Fruit fly (Drosophila melanogaster): ENCODE data around the gene amd.
A peak's percentile ranks its signal among the peaks of the same experiment; 100 is the strongest.

The amd gene

dm6 chr2L:19161307-19161999, 51.5 kb downstream of the amd start (continued):
- TF ChIP-seq gfzf (GFP tag; optimal IDR thresholded peaks at IDR 0.05): no peak
- peak; percentile 74 for TF ChIP-seq pros (GFP tag; optimal IDR thresholded peaks at IDR 0.05)
- TF ChIP-seq Adf1 (GFP tag; IDR thresholded peaks at IDR 0.05): no peak
- no peak for TF ChIP-seq Nf-YB (GFP tag; optimal IDR thresholded peaks at IDR 0.05)
- peak; percentile 47 for TF ChIP-seq Drgx (GFP tag; IDR thresholded peaks at IDR 0.05)
- TF ChIP-seq MBD-R2 (GFP tag; IDR thresholded peaks at IDR 0.05): 0 out of 2 replicates have a peak, but pooled peaks have one; percentile 18
- no peak for TF ChIP-seq CG17802 (tag; optimal IDR thresholded peaks at IDR 0.05)
- no peak for TF ChIP-seq zf30C (GFP tag; optimal IDR thresholded peaks at IDR 0.05)
- TF ChIP-seq CG12299 (tag; optimal IDR thresholded peaks at IDR 0.05): no peak
- TF ChIP-seq org-1 (GFP tag; optimal IDR thresholded peaks at IDR 0.05): no peak
- TF ChIP-seq fd102C (GFP tag; optimal IDR thresholded peaks at IDR 0.05): no peak
- no peak for TF ChIP-seq CG13775 (GFP tag; optimal IDR thresholded peaks at IDR 0.05)
- no peak for TF ChIP-seq CG12659 (GFP tag; optimal IDR thresholded peaks at IDR 0.05)
- TF ChIP-seq Hey (tag; optimal IDR thresholded peaks at IDR 0.05): no peak
- TF ChIP-seq hbn (GFP tag; IDR thresholded peaks at IDR 0.05; ENCODE audit: partially characterized antibody): no peak
- TF ChIP-seq Ssrp (tag; optimal IDR thresholded peaks at IDR 0.05): no peak
- peak; percentile 77 for TF ChIP-seq kni (GFP tag; optimal IDR thresholded peaks at IDR 0.05)
- TF ChIP-seq fru (optimal IDR thresholded peaks at IDR 0.05): no peak
- no peak for TF ChIP-seq CkIIα-i1 (GFP tag; IDR thresholded peaks at IDR 0.05)
- peak; percentile 68 for TF ChIP-seq CG1832 (GFP tag; optimal IDR thresholded peaks at IDR 0.05)
- TF ChIP-seq pfk (GFP tag; optimal IDR thresholded peaks at IDR 0.05): peak; percentile 87
- TF ChIP-seq Hr39 (optimal IDR thresholded peaks at IDR 0.05): no peak
- TF ChIP-seq p53 (GFP tag; optimal IDR thresholded peaks at IDR 0.05): no peak
- TF ChIP-seq sc (optimal IDR thresholded peaks at IDR 0.05): no peak
- TF ChIP-seq sc (GFP tag; optimal IDR thresholded peaks at IDR 0.05): no peak
- no peak for TF ChIP-seq hth (optimal IDR thresholded peaks at IDR 0.05)
- no peak for TF ChIP-seq PHDP (tag; optimal IDR thresholded peaks at IDR 0.05)
- peak; percentile 7 for TF ChIP-seq zen (tag; optimal IDR thresholded peaks at IDR 0.05)
- no peak for TF ChIP-seq YL-1 (GFP tag; optimal IDR thresholded peaks at IDR 0.05)
- no peak for TF ChIP-seq gsb-n (tag; optimal IDR thresholded peaks at IDR 0.05)
- no peak for TF ChIP-seq D19B (GFP tag; optimal IDR thresholded peaks at IDR 0.05)
- no peak for TF ChIP-seq nau (GFP tag; optimal IDR thresholded peaks at IDR 0.05)
- TF ChIP-seq odd (GFP tag; optimal IDR thresholded peaks at IDR 0.05): no peak
- no peak for TF ChIP-seq CG12236 (GFP tag; optimal IDR thresholded peaks at IDR 0.05)
- no peak for TF ChIP-seq tgo (GFP tag; IDR thresholded peaks at IDR 0.05)
- TF ChIP-seq NFAT (GFP tag; IDR thresholded peaks at IDR 0.05): no peak
- no peak for TF ChIP-seq CG7745 (tag; optimal IDR thresholded peaks at IDR 0.05)
- no peak for TF ChIP-seq nmo (GFP tag; optimal IDR thresholded peaks at IDR 0.05)
- no peak for TF ChIP-seq CG10959 (GFP tag; IDR thresholded peaks at IDR 0.05)
- TF ChIP-seq CG13624 (GFP tag; optimal IDR thresholded peaks at IDR 0.05): no peak
- TF ChIP-seq chn (GFP tag; optimal IDR thresholded peaks at IDR 0.05): peak; percentile 10
- TF ChIP-seq CG15073 (GFP tag; optimal IDR thresholded peaks at IDR 0.05): peak; percentile 98
- TF ChIP-seq ATbp (GFP tag; optimal IDR thresholded peaks at IDR 0.05): no peak
- TF ChIP-seq so (GFP tag; IDR thresholded peaks at IDR 0.05): no peak
- no peak for TF ChIP-seq sisA (GFP tag; IDR thresholded peaks at IDR 0.05)
- no peak for TF ChIP-seq CG6813 (GFP tag; optimal IDR thresholded peaks at IDR 0.05)
- no peak for TF ChIP-seq ewg (GFP tag; optimal IDR thresholded peaks at IDR 0.05)
- no peak for TF ChIP-seq vfl (GFP tag; optimal IDR thresholded peaks at IDR 0.05)
- TF ChIP-seq CG16813 (GFP tag; IDR thresholded peaks at IDR 0.05; ENCODE audit: partially characterized antibody): 0 out of 3 replicates have a peak, but pooled peaks have one; percentile 16
- TF ChIP-seq E2f2 (GFP tag; IDR thresholded peaks at IDR 0.05): no peak
- TF ChIP-seq CG4730 (GFP tag; IDR thresholded peaks at IDR 0.05): no peak
